Fruit fly (Drosophila melanogaster) whole organism, embryonic: Measurements from ENCODE around the gene CG11263.

Source experiments
- Ada2b ChIP-seq: fragments of 200-800 bp; sonication (Bioruptor generic); IDR thresholded peaks from 2 replicates; pipeline ENCODE4 v1.3.6; 2022; ENCODE audit warnings: missing biosample characterization, missing genetic modification characterization
- Atf6 ChIP-seq: fragments of 200-800 bp; sonication (Bioruptor generic); IDR thresholded peaks from 2 replicates; pipeline ENCODE4 v1.3.6; 2022; ENCODE audit warnings: missing biosample characterization, missing genetic modification characterization
- CG10147 ChIP-seq: fragments of 200-800 bp; sonication (Bioruptor generic); optimal IDR thresholded peaks from 2 replicates; lab custom pipeline; 2019; ENCODE audit warnings: missing biosample characterization, mild to moderate bottlenecking, missing genetic modification characterization, moderate library complexity
- CG11398 ChIP-seq: fragments of 200-800 bp; sonication (Bioruptor generic); optimal IDR thresholded peaks from 2 replicates; lab custom pipeline; 2016; ENCODE audit warnings: missing biosample characterization, missing genetic modification characterization
- CG11504 ChIP-seq: fragments of 200-800 bp; sonication (Bioruptor generic); optimal IDR thresholded peaks from 3 replicates; lab custom pipeline; 2019; ENCODE audit warnings: missing biosample characterization, mild to moderate bottlenecking, missing genetic modification characterization, moderate library complexity
- CG11695 ChIP-seq: fragments of 200-800 bp; sonication (Bioruptor generic); IDR thresholded peaks from 3 replicates; pipeline ENCODE4 v1.3.6; 2022; ENCODE audit warnings: missing biosample characterization, missing genetic modification characterization
- CG12155 ChIP-seq: fragments of 200-800 bp; sonication (Bioruptor generic); optimal IDR thresholded peaks from 3 replicates; lab custom pipeline; 2016; ENCODE audit warnings: missing biosample characterization, missing genetic modification characterization
- CG1233 ChIP-seq: fragments of 200-800 bp; sonication (Bioruptor generic); optimal IDR thresholded peaks from 4 replicates; lab custom pipeline; 2018; ENCODE audit warnings: missing biosample characterization, mild to moderate bottlenecking, missing genetic modification characterization
- CG12769 ChIP-seq: fragments of 200-800 bp; sonication (Bioruptor generic); optimal IDR thresholded peaks from 2 replicates; lab custom pipeline; 2019; ENCODE audit warnings: missing biosample characterization, mild to moderate bottlenecking, missing genetic modification characterization, moderate library complexity
- CG1602 ChIP-seq: fragments of 200-800 bp; sonication (Bioruptor generic); optimal IDR thresholded peaks from 3 replicates; lab custom pipeline; 2016; ENCODE audit warnings: missing biosample characterization, missing genetic modification characterization
- CG18599 ChIP-seq: fragments of 200-800 bp; sonication (Bioruptor generic); optimal IDR thresholded peaks from 3 replicates; lab custom pipeline; 2017; ENCODE audit warnings: missing biosample characterization, missing genetic modification characterization, mild to moderate bottlenecking, moderate library complexity, missing genetic modification reagents
- CG18619 ChIP-seq: fragments of 200-800 bp; sonication (Bioruptor generic); optimal IDR thresholded peaks from 3 replicates; lab custom pipeline; 2017; ENCODE audit warnings: missing biosample characterization, mild to moderate bottlenecking, missing genetic modification characterization
- CG30403 ChIP-seq: fragments of 200-800 bp; sonication (Bioruptor generic); optimal IDR thresholded peaks from 3 replicates; lab custom pipeline; 2016; ENCODE audit warnings: missing biosample characterization, missing genetic modification characterization
- CG3281 ChIP-seq: fragments of 200-800 bp; sonication (Bioruptor generic); optimal IDR thresholded peaks from 3 replicates; lab custom pipeline; 2017; ENCODE audit warnings: missing biosample characterization, mild to moderate bottlenecking, missing genetic modification characterization
- CG34376 ChIP-seq: fragments of 200-800 bp; sonication (Bioruptor generic); optimal IDR thresholded peaks from 2 replicates; lab custom pipeline; 2018; ENCODE audit warnings: missing biosample characterization, mild to moderate bottlenecking, missing genetic modification characterization
- CG3726 ChIP-seq: fragments of 200-800 bp; sonication (Bioruptor generic); IDR thresholded peaks from 3 replicates; pipeline ENCODE4, ENCODE4 v1.3.6; 2022; ENCODE audit warnings: missing biosample characterization, missing genetic modification characterization
- CG8281 ChIP-seq: fragments of 200-800 bp; sonication (Bioruptor generic); optimal IDR thresholded peaks from 2 replicates; lab custom pipeline; 2018; ENCODE audit warnings: missing biosample characterization, mild to moderate bottlenecking, missing genetic modification characterization, moderate library complexity
- CHES-1-like ChIP-seq: fragments of 200-800 bp; sonication (Bioruptor generic); optimal IDR thresholded peaks from 2 replicates; lab custom pipeline; 2016; ENCODE audit warnings: missing biosample characterization, missing genetic modification characterization
- CrebB ChIP-seq: fragments of 200-800 bp; sonication (Bioruptor generic); optimal IDR thresholded peaks from 3 replicates; lab custom pipeline; 2018; ENCODE audit warnings: missing biosample characterization, mild to moderate bottlenecking, missing genetic modification characterization
- D19B ChIP-seq: fragments of 200-800 bp; sonication (Bioruptor generic); optimal IDR thresholded peaks from 2 replicates; lab custom pipeline; 2017; ENCODE audit warnings: missing biosample characterization, mild to moderate bottlenecking, missing genetic modification characterization
- Drgx ChIP-seq: fragments of 200-800 bp; sonication (Bioruptor generic); IDR thresholded peaks from 2 replicates; pipeline ENCODE4 v1.3.6; 2022; ENCODE audit warnings: missing biosample characterization, missing genetic modification characterization
- E2f1 ChIP-seq: fragments of 200-800 bp; sonication (Bioruptor generic); IDR thresholded peaks from 2 replicates; pipeline ENCODE4 v1.3.6; 2022; ENCODE audit warnings: missing biosample characterization, missing genetic modification characterization
- E2f2 ChIP-seq: fragments of 200-800 bp; sonication (Bioruptor generic); IDR thresholded peaks from 2 replicates; pipeline ENCODE4 v1.3.6; 2022; ENCODE audit warnings: missing biosample characterization, missing genetic modification characterization
- Fer1 ChIP-seq: fragments of 200-800 bp; sonication (Bioruptor generic); optimal IDR thresholded peaks from 2 replicates; lab custom pipeline; 2017; ENCODE audit warnings: missing biosample characterization, mild to moderate bottlenecking, missing genetic modification characterization
- Fer3 ChIP-seq: fragments of 200-800 bp; sonication (Bioruptor generic); optimal IDR thresholded peaks from 2 replicates; lab custom pipeline; 2018; ENCODE audit warnings: missing biosample characterization, mild to moderate bottlenecking, missing genetic modification characterization, moderate library complexity
- Hey ChIP-seq: fragments of 200-800 bp; sonication (Bioruptor generic); optimal IDR thresholded peaks from 3 replicates; lab custom pipeline; 2018; ENCODE audit warnings: missing biosample characterization, mild to moderate bottlenecking, missing genetic modification characterization
- Hr51 ChIP-seq, 2 experiments: fragments of 200-800 bp; sonication (Bioruptor generic); optimal IDR thresholded peaks; 2 replicates in 1 of 2; 3 replicates in 1 of 2; lab custom pipeline; 2016 to 2018; ENCODE audit warnings: missing biosample characterization in 2 of 2, missing genetic modification characterization in 2 of 2, mild to moderate bottlenecking in 1 of 2, moderate library complexity in 1 of 2
- Med ChIP-seq: fragments of 200-800 bp; sonication (Bioruptor generic); peaks from one replicate; lab custom pipeline; 2016; ENCODE audit warnings: missing biosample characterization, missing genetic modification characterization, mild to moderate bottlenecking, inconsistent platforms, moderate library complexity
- Myb ChIP-seq: fragments of 200-800 bp; sonication (Bioruptor generic); optimal IDR thresholded peaks from 2 replicates; lab custom pipeline; 2016; ENCODE audit warnings: missing biosample characterization, missing genetic modification characterization
- Opbp ChIP-seq: fragments of 200-800 bp; sonication (Bioruptor generic); IDR thresholded peaks from 3 replicates; pipeline ENCODE4 v1.3.6; 2022; ENCODE audit warnings: missing biosample characterization, missing genetic modification characterization; ENCODE audit not compliant: partially characterized antibody
- Ptx1 ChIP-seq: fragments of 200-800 bp; sonication (Bioruptor generic); IDR thresholded peaks from 2 replicates; pipeline ENCODE4 v1.3.6; 2022; ENCODE audit warnings: missing biosample characterization, missing genetic modification characterization
- Rfx ChIP-seq: fragments of 200-800 bp; sonication (Bioruptor generic); IDR thresholded peaks from 2 replicates; pipeline ENCODE4 v1.3.6; 2022; ENCODE audit warnings: missing biosample characterization, missing genetic modification characterization
- Xbp1 ChIP-seq: fragments of 200-800 bp; sonication (Bioruptor generic); optimal IDR thresholded peaks from 3 replicates; lab custom pipeline; 2016; ENCODE audit warnings: missing biosample characterization, mild to moderate bottlenecking, missing genetic modification characterization
- caup ChIP-seq: fragments of 200-800 bp; sonication (Bioruptor generic); optimal IDR thresholded peaks from 3 replicates; lab custom pipeline; 2017; ENCODE audit warnings: missing biosample characterization, mild to moderate bottlenecking, missing genetic modification characterization, moderate library complexity; ENCODE audit not compliant: severe bottlenecking
- dmrt99B ChIP-seq: fragments of 200-800 bp; sonication (Bioruptor generic); optimal IDR thresholded peaks from 2 replicates; lab custom pipeline; 2018; ENCODE audit warnings: missing biosample characterization, mild to moderate bottlenecking, missing genetic modification characterization, moderate library complexity
- fd102C ChIP-seq: fragments of 200-800 bp; sonication (Bioruptor generic); optimal IDR thresholded peaks from 2 replicates; lab custom pipeline; 2018; ENCODE audit warnings: missing biosample characterization, mild to moderate bottlenecking, missing genetic modification characterization, moderate library complexity
- grn ChIP-seq: fragments of 200-800 bp; sonication (Bioruptor generic); optimal IDR thresholded peaks from 3 replicates; lab custom pipeline; 2017; ENCODE audit warnings: missing biosample characterization, missing genetic modification characterization
- ind ChIP-seq: fragments of 200-800 bp; sonication (Bioruptor generic); optimal IDR thresholded peaks from 3 replicates; lab custom pipeline; 2016; ENCODE audit warnings: missing biosample characterization, missing genetic modification characterization
- jing ChIP-seq: fragments of 200-800 bp; sonication (Bioruptor generic); optimal IDR thresholded peaks from 2 replicates; lab custom pipeline; 2018; ENCODE audit warnings: missing biosample characterization, mild to moderate bottlenecking, missing genetic modification characterization
- jumu ChIP-seq: fragments of 200-800 bp; sonication (Bioruptor generic); optimal IDR thresholded peaks from 3 replicates; lab custom pipeline; 2016; ENCODE audit warnings: missing biosample characterization, missing genetic modification characterization
- kay ChIP-seq: fragments of 200-800 bp; sonication (Bioruptor generic); optimal IDR thresholded peaks from 2 replicates; lab custom pipeline; 2016; ENCODE audit warnings: missing biosample characterization, missing genetic modification characterization
- lmd ChIP-seq: fragments of 200-800 bp; sonication (Bioruptor generic); IDR thresholded peaks from 2 replicates; pipeline ENCODE4 v1.3.6; 2022; ENCODE audit warnings: missing biosample characterization, missing genetic modification characterization
- mam ChIP-seq: fragments of 200-800 bp; sonication (Bioruptor generic); optimal IDR thresholded peaks from 3 replicates; lab custom pipeline; 2016; ENCODE audit warnings: missing biosample characterization, missing genetic modification characterization
- pan ChIP-seq, 4 experiments: fragments of >200 bp in 3 of 4; fragments of 200-800 bp in 1 of 4; sonication (Bioruptor generic) in 1 of 4; optimal IDR thresholded peaks in 3 of 4; IDR thresholded peaks in 1 of 4; 2 replicates each; pipeline versions ENCODE4 v1.3.6 to Lab custom; 2017 to 2022; ENCODE audit warnings: missing biosample characterization in 2 of 4, missing genetic modification characterization in 2 of 4, mixed read lengths in 1 of 4
- phol ChIP-seq: fragments of 200-800 bp; sonication (Bioruptor generic); optimal IDR thresholded peaks from 3 replicates; lab custom pipeline; 2018; ENCODE audit warnings: missing biosample characterization, mild to moderate bottlenecking, missing genetic modification characterization, moderate library complexity
- prd ChIP-seq, 3 experiments: fragments of >200 bp in 2 of 3; fragments of 200-800 bp in 1 of 3; sonication (Bioruptor generic) in 1 of 3; optimal IDR thresholded peaks in 2 of 3; IDR thresholded peaks in 1 of 3; 2 replicates in 2 of 3; 3 replicates in 1 of 3; pipeline versions ENCODE4 v1.3.6 to Lab custom; 2017 to 2022; ENCODE audit warnings: missing biosample characterization in 1 of 3, missing genetic modification characterization in 1 of 3
- sug ChIP-seq: fragments of 200-800 bp; optimal IDR thresholded peaks from 2 replicates; lab custom pipeline; 2019; ENCODE audit warnings: missing biosample characterization, mild to moderate bottlenecking, missing genetic modification characterization, moderate library complexity
- unpg ChIP-seq: fragments of 200-800 bp; sonication (Bioruptor generic); optimal IDR thresholded peaks from 3 replicates; lab custom pipeline; 2018; ENCODE audit warnings: missing biosample characterization, mild to moderate bottlenecking, missing genetic modification characterization, moderate library complexity
- vfl ChIP-seq: fragments of 200-800 bp; sonication (Bioruptor generic); optimal IDR thresholded peaks from 2 replicates; lab custom pipeline; 2016; ENCODE audit warnings: missing biosample characterization, missing genetic modification characterization

CG11263 gene

DNA sequence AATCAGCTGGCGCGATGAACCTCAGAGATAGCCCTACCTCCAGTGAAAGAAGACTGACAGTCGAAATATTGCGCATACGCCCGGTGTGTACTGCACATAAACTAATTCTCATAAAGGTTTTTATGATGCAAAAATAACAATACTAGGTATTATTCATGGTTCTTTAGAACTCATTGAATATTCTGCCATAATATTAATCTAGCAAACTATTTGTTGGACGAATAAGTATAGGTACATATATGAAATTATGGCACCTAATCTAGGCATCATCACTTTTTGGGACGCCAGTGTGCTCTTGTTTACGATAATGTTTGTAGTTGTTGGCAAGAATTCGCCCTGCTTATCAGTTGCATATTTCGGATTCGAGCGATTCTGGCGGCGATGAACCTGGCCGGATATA, 15.1 kb downstream of the CG11263 start (continued):
- TF ChIP-seq lmd (GFP tag; lab: Robert Waterston, UW), result peak; percentile 22; the same call in 1 of the 2 replicates
- no peak for TF ChIP-seq kay (GFP tag; lab: Kevin White, UChicago)
- peak; percentile 20 for TF ChIP-seq CG30403 (GFP tag; lab: Kevin White, UChicago)
- TF ChIP-seq CG11504 (tag; lab: Kevin White, UChicago), result peak; percentile 43
- no peak for TF ChIP-seq CG10147 (GFP tag; lab: Kevin White, UChicago)
- TF ChIP-seq CG18619 (GFP tag; lab: Kevin White, UChicago), result peak; percentile 3
- peak; percentile 28 for TF ChIP-seq caup
- peak; percentile 46 for TF ChIP-seq CG18599 (GFP tag; lab: Kevin White, UChicago)
- no peak for TF ChIP-seq prd (optimal IDR thresholded peaks at IDR 0.05; lab: Kevin White, UChicago)
- 0 out of 3 replicates have a peak, but pooled peaks have one; percentile 27 for TF ChIP-seq prd (GFP tag; IDR thresholded peaks at IDR 0.05; lab: Robert Waterston, UW)
- peak; percentile 35; the same call in 1 of the 2 replicates for TF ChIP-seq E2f1 (GFP tag; lab: Robert Waterston, UW)
- TF ChIP-seq CG3726, result no peak
- TF ChIP-seq Xbp1 (GFP tag; lab: Kevin White, UChicago), result no peak
- TF ChIP-seq unpg (GFP tag; lab: Kevin White, UChicago), result peak; percentile 23
- peak; percentile 6 for TF ChIP-seq CG12155 (GFP tag; lab: Kevin White, UChicago)
- peak; percentile 42 for TF ChIP-seq CG34376 (GFP tag; lab: Kevin White, UChicago)
- TF ChIP-seq CG12769 (tag; lab: Kevin White, UChicago), result peak; percentile 20
- peak; percentile 42 for TF ChIP-seq mam (GFP tag; lab: Kevin White, UChicago)
- TF ChIP-seq Ptx1, result peak; percentile 62
- TF ChIP-seq Fer1, result peak; percentile 29
- TF ChIP-seq CG11398 (GFP tag; lab: Kevin White, UChicago), result no peak
- TF ChIP-seq CG1233, result peak; percentile 5
- peak; percentile 81 for TF ChIP-seq Med (GFP tag; lab: Kevin White, UChicago)
- peak; percentile 40 for TF ChIP-seq grn
- TF ChIP-seq ind (GFP tag; lab: Kevin White, UChicago), result peak; percentile 8
- TF ChIP-seq Hey (tag; lab: Kevin White, UChicago), result no peak
- TF ChIP-seq jumu (GFP tag; lab: Kevin White, UChicago), result peak; percentile 7
- no peak for TF ChIP-seq pan (optimal IDR thresholded peaks at IDR 0.05; lab: Kevin White, UChicago)
- TF ChIP-seq pan (GFP tag; optimal IDR thresholded peaks at IDR 0.05 in 1 of 2, IDR thresholded peaks at IDR 0.05 in 1 of 2), result peak in 1 of 2 experiments; percentile 38
- peak; percentile 47; the same call in 1 of the 2 replicates for TF ChIP-seq Drgx (GFP tag; lab: Robert Waterston, UW)
- TF ChIP-seq CG11695, result peak; percentile 61; the same call in 1 of the 3 replicates
- peak; percentile 18 for TF ChIP-seq Myb (GFP tag; lab: Kevin White, UChicago)
- no peak for TF ChIP-seq vfl (GFP tag; lab: Kevin White, UChicago)
- TF ChIP-seq Fer3 (tag; lab: Kevin White, UChicago), result peak; percentile 19
- TF ChIP-seq CG1602 (GFP tag; lab: Kevin White, UChicago), result no peak
- peak; percentile 10 for TF ChIP-seq phol (tag; lab: Kevin White, UChicago)
- TF ChIP-seq sug (tag; lab: Kevin White, UChicago), result peak; percentile 71
- no peak for TF ChIP-seq Opbp (GFP tag; lab: Robert Waterston, UW)
- no peak for TF ChIP-seq CG3281
- TF ChIP-seq CHES-1-like (GFP tag; lab: Kevin White, UChicago), result peak; percentile 7
- TF ChIP-seq Rfx (GFP tag; lab: Robert Waterston, UW), result peak; percentile 40; the same call in 1 of the 2 replicates
- 0 out of 2 replicates have a peak, but pooled peaks have one; percentile 17 for TF ChIP-seq E2f2 (GFP tag; lab: Robert Waterston, UW)
- TF ChIP-seq CG8281 (tag; lab: Kevin White, UChicago), result no peak
- TF ChIP-seq D19B (GFP tag; lab: Kevin White, UChicago), result peak; percentile 13
- TF ChIP-seq jing (GFP tag; lab: Kevin White, UChicago), result no peak
- TF ChIP-seq Ada2b (GFP tag; lab: Robert Waterston, UW), result peak; percentile 29; the same call in 1 of the 2 replicates
- TF ChIP-seq Atf6, result 0 out of 2 replicates have a peak, but pooled peaks have one; percentile 8
- peak in 1 of 2 experiments; percentile 46 for TF ChIP-seq Hr51 (GFP tag; optimal IDR thresholded peaks at IDR 0.05; lab: Kevin White, UChicago)
- TF ChIP-seq fd102C, result no peak
- TF ChIP-seq dmrt99B (tag; lab: Kevin White, UChicago), result peak; percentile 46
- TF ChIP-seq CrebB, result no peak
